Fruit fly (Drosophila melanogaster) whole organism, embryonic: ENCODE results near the gene pes.

Experiments used
- Abd-B ChIP-seq: fragments of 200-800 bp; sonication (Bioruptor generic); optimal IDR thresholded peaks from 2 replicates; lab custom pipeline; 2018; ENCODE audit warnings: missing biosample characterization, mild to moderate bottlenecking, missing genetic modification characterization, moderate library complexity
- B-H2 ChIP-seq: fragments of 200-800 bp; sonication (Bioruptor generic); optimal IDR thresholded peaks from 2 replicates; lab custom pipeline; 2018; ENCODE audit warnings: missing biosample characterization, mild to moderate bottlenecking, missing genetic modification characterization
- BEAF-32 ChIP-seq: fragments of 200-800 bp; sonication (Bioruptor generic); optimal IDR thresholded peaks from 3 replicates; lab custom pipeline; 2017; ENCODE audit warnings: missing biosample characterization, missing genetic modification characterization, mild to moderate bottlenecking, moderate library complexity, missing genetic modification reagents
- CG10274 ChIP-seq: fragments of 200-800 bp; sonication (Bioruptor generic); optimal IDR thresholded peaks from 3 replicates; lab custom pipeline; 2017; ENCODE audit warnings: missing biosample characterization, mild to moderate bottlenecking, missing genetic modification characterization
- CG12236 ChIP-seq: fragments of 200-800 bp; sonication (Bioruptor generic); optimal IDR thresholded peaks from 2 replicates; lab custom pipeline; 2016; ENCODE audit warnings: missing biosample characterization, missing genetic modification characterization
- CG15696 ChIP-seq: fragments of 200-800 bp; sonication (Bioruptor generic); optimal IDR thresholded peaks from 2 replicates; lab custom pipeline; 2019; ENCODE audit warnings: missing biosample characterization, mild to moderate bottlenecking, missing genetic modification characterization, moderate library complexity
- CG18262 ChIP-seq: fragments of 200-800 bp; optimal IDR thresholded peaks from 3 replicates; lab custom pipeline; 2019; ENCODE audit warnings: missing biosample characterization, mild to moderate bottlenecking, missing genetic modification characterization, moderate library complexity
- CG2202 ChIP-seq: fragments of 200-800 bp; sonication (Bioruptor generic); optimal IDR thresholded peaks from 2 replicates; lab custom pipeline; 2018; ENCODE audit warnings: missing biosample characterization, mild to moderate bottlenecking, missing genetic modification characterization
- CG2712 ChIP-seq: fragments of 200-800 bp; optimal IDR thresholded peaks from 3 replicates; lab custom pipeline; 2019; ENCODE audit warnings: missing biosample characterization, mild to moderate bottlenecking, missing genetic modification characterization, moderate library complexity
- CG2889 ChIP-seq: fragments of 200-800 bp; sonication (Bioruptor generic); IDR thresholded peaks from 3 replicates; pipeline ENCODE4 v1.3.6; 2022; ENCODE audit warnings: missing biosample characterization, missing genetic modification characterization
- CG3163 ChIP-seq: fragments of 200-800 bp; sonication (Bioruptor generic); optimal IDR thresholded peaks from 3 replicates; lab custom pipeline; 2016; ENCODE audit warnings: missing biosample characterization, missing genetic modification characterization
- CG33213 ChIP-seq: fragments of 200-800 bp; sonication (Bioruptor generic); optimal IDR thresholded peaks from 3 replicates; lab custom pipeline; 2016; ENCODE audit warnings: missing biosample characterization, missing genetic modification characterization
- CG4282 ChIP-seq: fragments of 200-800 bp; sonication (Bioruptor generic); optimal IDR thresholded peaks from 2 replicates; lab custom pipeline; 2016; ENCODE audit warnings: missing biosample characterization, missing genetic modification characterization
- CG4328 ChIP-seq: fragments of 200-800 bp; sonication (Bioruptor generic); optimal IDR thresholded peaks from 3 replicates; lab custom pipeline; 2017; ENCODE audit warnings: missing biosample characterization, missing genetic modification reagents, missing genetic modification characterization
- CG43689 ChIP-seq: fragments of 200-800 bp; sonication (Bioruptor generic); IDR thresholded peaks from 2 replicates; pipeline ENCODE4 v1.3.6; 2022; ENCODE audit warnings: missing biosample characterization, missing genetic modification characterization
- CG4730 ChIP-seq: fragments of 200-800 bp; sonication (Bioruptor generic); IDR thresholded peaks from 2 replicates; pipeline ENCODE4 v1.3.6; 2022; ENCODE audit warnings: missing biosample characterization, missing genetic modification characterization
- CG9797 ChIP-seq: fragments of 200-800 bp; sonication (Bioruptor generic); optimal IDR thresholded peaks from 3 replicates; lab custom pipeline; 2018; ENCODE audit warnings: missing biosample characterization, mild to moderate bottlenecking, missing genetic modification characterization
- CG9932 ChIP-seq: fragments of 200-800 bp; sonication (Bioruptor generic); IDR thresholded peaks from 2 replicates; pipeline ENCODE4 v1.3.6; 2022; ENCODE audit warnings: missing biosample characterization, missing genetic modification characterization
- Gsc ChIP-seq: fragments of 200-800 bp; sonication (Bioruptor generic); IDR thresholded peaks from 2 replicates; pipeline ENCODE4 v1.3.6; 2022; ENCODE audit warnings: missing biosample characterization, missing genetic modification characterization
- HLH4C ChIP-seq: fragments of 200-800 bp; sonication (Bioruptor generic); IDR thresholded peaks from 3 replicates; pipeline ENCODE4 v1.3.6; 2022; ENCODE audit warnings: missing biosample characterization, missing genetic modification characterization; ENCODE audit not compliant: partially characterized antibody
- HmgD ChIP-seq: fragments of 200-800 bp; sonication (Bioruptor generic); optimal IDR thresholded peaks from 3 replicates; lab custom pipeline; 2016; ENCODE audit warnings: missing biosample characterization, missing genetic modification characterization
- HmgZ ChIP-seq: fragments of 200-800 bp; sonication (Bioruptor generic); optimal IDR thresholded peaks from 2 replicates; lab custom pipeline; 2018; ENCODE audit warnings: missing biosample characterization, mild to moderate bottlenecking, missing genetic modification characterization
- Kr ChIP-seq: fragments of 200-800 bp; sonication (Bioruptor generic); optimal IDR thresholded peaks from 2 replicates; lab custom pipeline; 2017; ENCODE audit warnings: missing biosample characterization, mild to moderate bottlenecking, missing genetic modification characterization
- Lim3 ChIP-seq: fragments of 200-800 bp; sonication (Bioruptor generic); IDR thresholded peaks from 2 replicates; pipeline ENCODE4 v1.3.6; 2022; ENCODE audit warnings: missing biosample characterization, missing genetic modification characterization
- Oaz ChIP-seq: fragments of 200-800 bp; sonication (Bioruptor generic); IDR thresholded peaks from 2 replicates; pipeline ENCODE4 v1.3.6; 2022; ENCODE audit warnings: missing biosample characterization, missing genetic modification characterization
- Optix ChIP-seq: fragments of 200-800 bp; sonication (Bioruptor generic); IDR thresholded peaks from 3 replicates; pipeline ENCODE4 v1.3.6; 2022; ENCODE audit warnings: missing biosample characterization, missing genetic modification characterization
- Rfx ChIP-seq: fragments of 200-800 bp; sonication (Bioruptor generic); IDR thresholded peaks from 2 replicates; pipeline ENCODE4 v1.3.6; 2022; ENCODE audit warnings: missing biosample characterization, missing genetic modification characterization
- Vsx1 ChIP-seq: fragments of 200-800 bp; sonication (Bioruptor generic); optimal IDR thresholded peaks from 2 replicates; lab custom pipeline; 2017; ENCODE audit warnings: missing biosample characterization, mild to moderate bottlenecking, missing genetic modification characterization, missing genetic modification reagents
- ash1 ChIP-seq: fragments of 200-800 bp; sonication (Bioruptor generic); optimal IDR thresholded peaks from 2 replicates; lab custom pipeline; 2018; ENCODE audit warnings: missing biosample characterization, mild to moderate bottlenecking, missing genetic modification characterization
- dmrt11E ChIP-seq: fragments of 200-800 bp; sonication (Bioruptor generic); optimal IDR thresholded peaks from 3 replicates; lab custom pipeline; 2018; ENCODE audit warnings: missing biosample characterization, mild to moderate bottlenecking, missing genetic modification characterization, moderate library complexity
- dpn ChIP-seq, 2 experiments: fragments of 200-800 bp; sonication (Bioruptor generic); optimal IDR thresholded peaks; 3 replicates each; lab custom pipeline; 2016; ENCODE audit warnings: missing biosample characterization in 2 of 2, missing genetic modification characterization in 2 of 2
- fd64A ChIP-seq: fragments of 200-800 bp; sonication (Bioruptor generic); optimal IDR thresholded peaks from 3 replicates; lab custom pipeline; 2018; ENCODE audit warnings: missing biosample characterization, mild to moderate bottlenecking, missing genetic modification characterization
- gcm ChIP-seq: fragments of 200-800 bp; sonication (Bioruptor generic); optimal IDR thresholded peaks from 2 replicates; lab custom pipeline; 2019; ENCODE audit warnings: missing biosample characterization, mild to moderate bottlenecking, missing genetic modification characterization, moderate library complexity
- gfzf ChIP-seq: fragments of 200-800 bp; sonication (Bioruptor generic); optimal IDR thresholded peaks from 2 replicates; lab custom pipeline; 2016; ENCODE audit warnings: missing biosample characterization, mild to moderate bottlenecking, missing genetic modification characterization, moderate library complexity
- hbn ChIP-seq: fragments of 200-800 bp; sonication (Bioruptor generic); IDR thresholded peaks from 2 replicates; pipeline ENCODE4 v1.3.6; 2022; ENCODE audit warnings: missing biosample characterization, missing genetic modification characterization; ENCODE audit not compliant: partially characterized antibody
- hth ChIP-seq: fragments of >200 bp; optimal IDR thresholded peaks from 2 replicates; lab custom pipeline; 2017; ENCODE audit warnings: inconsistent platforms
- lov ChIP-seq, 2 experiments: fragments of 200-800 bp in 1 of 2; fragments of >200 bp in 1 of 2; sonication (Bioruptor generic) in 1 of 2; IDR thresholded peaks in 1 of 2; optimal IDR thresholded peaks in 1 of 2; 2 replicates in 1 of 2; 3 replicates in 1 of 2; pipeline versions ENCODE4 v1.3.6 to Lab custom; 2017 to 2022; ENCODE audit warnings: missing biosample characterization in 1 of 2, missing genetic modification characterization in 1 of 2
- pan ChIP-seq, 4 experiments: fragments of >200 bp in 3 of 4; fragments of 200-800 bp in 1 of 4; sonication (Bioruptor generic) in 1 of 4; optimal IDR thresholded peaks in 3 of 4; IDR thresholded peaks in 1 of 4; 2 replicates each; pipeline versions ENCODE4 v1.3.6 to Lab custom; 2017 to 2022; ENCODE audit warnings: missing biosample characterization in 2 of 4, missing genetic modification characterization in 2 of 4, mixed read lengths in 1 of 4
- pho ChIP-seq: fragments of 200-800 bp; sonication (Bioruptor generic); optimal IDR thresholded peaks from 2 replicates; lab custom pipeline; 2016; ENCODE audit warnings: missing biosample characterization, missing genetic modification characterization
- pita ChIP-seq: fragments of 200-800 bp; sonication (Bioruptor generic); optimal IDR thresholded peaks from 2 replicates; lab custom pipeline; 2017; ENCODE audit warnings: missing biosample characterization, mild to moderate bottlenecking, missing genetic modification characterization
- pnt ChIP-seq: fragments of 200-800 bp; sonication (Bioruptor generic); optimal IDR thresholded peaks from 3 replicates; lab custom pipeline; 2016; ENCODE audit warnings: missing biosample characterization, missing genetic modification characterization
- prd ChIP-seq, 3 experiments: fragments of >200 bp in 2 of 3; fragments of 200-800 bp in 1 of 3; sonication (Bioruptor generic) in 1 of 3; optimal IDR thresholded peaks in 2 of 3; IDR thresholded peaks in 1 of 3; 2 replicates in 2 of 3; 3 replicates in 1 of 3; pipeline versions ENCODE4 v1.3.6 to Lab custom; 2017 to 2022; ENCODE audit warnings: missing biosample characterization in 1 of 3, missing genetic modification characterization in 1 of 3
- repo ChIP-seq: fragments of 200-800 bp; sonication (Bioruptor generic); optimal IDR thresholded peaks from 2 replicates; lab custom pipeline; 2016; ENCODE audit warnings: missing biosample characterization, missing genetic modification characterization
- row ChIP-seq: fragments of 200-800 bp; sonication (Bioruptor generic); IDR thresholded peaks from 3 replicates; pipeline ENCODE4 v1.3.6; 2022; ENCODE audit warnings: missing biosample characterization, missing genetic modification characterization
- seq ChIP-seq: fragments of 200-800 bp; sonication (Bioruptor generic); IDR thresholded peaks from 2 replicates; pipeline ENCODE4 v1.3.6; 2022; ENCODE audit warnings: missing biosample characterization, missing genetic modification characterization
- tap ChIP-seq: fragments of 200-800 bp; optimal IDR thresholded peaks from 3 replicates; lab custom pipeline; 2019; ENCODE audit warnings: missing biosample characterization, mild to moderate bottlenecking, missing genetic modification characterization, moderate library complexity
- zen ChIP-seq: fragments of 200-800 bp; sonication (Bioruptor generic); optimal IDR thresholded peaks from 3 replicates; lab custom pipeline; 2018; ENCODE audit warnings: missing biosample characterization, mild to moderate bottlenecking, missing genetic modification characterization, moderate library complexity
- zf30C ChIP-seq: fragments of 200-800 bp; sonication (Bioruptor generic); optimal IDR thresholded peaks from 3 replicates; lab custom pipeline; 2018; ENCODE audit warnings: missing biosample characterization, mild to moderate bottlenecking, missing genetic modification characterization

pes gene

dm6 chr2L:8042645-8043281 is 48.8 kb upstream of the pes start, which contains the start of gene RpL36A (continued):
- TF ChIP-seq CG9797: peak; percentile 3
- TF ChIP-seq prd (optimal IDR thresholded peaks at IDR 0.05; lab: Kevin White, UChicago): no peak
- TF ChIP-seq prd (GFP tag; IDR thresholded peaks at IDR 0.05; lab: Robert Waterston, UW): no peak
- TF ChIP-seq lov (optimal IDR thresholded peaks at IDR 0.05; lab: Kevin White, UChicago): no peak
- peak; percentile 76; the same call in 2 of the 3 replicates for TF ChIP-seq lov (GFP tag; IDR thresholded peaks at IDR 0.05; lab: Robert Waterston, UW)
- TF ChIP-seq CG4730 (GFP tag; lab: Robert Waterston, UW): 0 out of 2 replicates have a peak, but pooled peaks have one; percentile 15
- TF ChIP-seq dpn (GFP tag; optimal IDR thresholded peaks at IDR 0.05; lab: Kevin White, UChicago): peak; percentile 18 to 60
- no peak for TF ChIP-seq CG43689 (GFP tag; lab: Robert Waterston, UW)
- TF ChIP-seq dmrt11E: peak; percentile 35
- no peak for TF ChIP-seq CG33213
- TF ChIP-seq CG10274 (GFP tag; lab: Kevin White, UChicago): no peak
- TF ChIP-seq fd64A (GFP tag; lab: Kevin White, UChicago): peak; percentile 69
- peak; percentile 48 for TF ChIP-seq CG12236 (GFP tag; lab: Kevin White, UChicago)
- no peak for TF ChIP-seq Kr (GFP tag; lab: Kevin White, UChicago)
- TF ChIP-seq CG2712 (tag; lab: Kevin White, UChicago): peak; percentile 57
- peak; percentile 54 for TF ChIP-seq pho (GFP tag; lab: Kevin White, UChicago)
- TF ChIP-seq ash1: no peak
- peak; percentile 60 for TF ChIP-seq CG4282 (GFP tag; lab: Kevin White, UChicago)
- TF ChIP-seq zen (tag; lab: Kevin White, UChicago): peak; percentile 8
- peak; percentile 54 for TF ChIP-seq gcm (GFP tag; lab: Kevin White, UChicago)
- no peak for TF ChIP-seq pan (optimal IDR thresholded peaks at IDR 0.05; lab: Kevin White, UChicago)
- peak in 1 of 2 experiments; percentile 56 for TF ChIP-seq pan (GFP tag; optimal IDR thresholded peaks at IDR 0.05 in 1 of 2, IDR thresholded peaks at IDR 0.05 in 1 of 2)
- TF ChIP-seq B-H2 (GFP tag; lab: Kevin White, UChicago): peak; percentile 81
- TF ChIP-seq CG4328 (GFP tag; lab: Kevin White, UChicago): peak; percentile 55
- TF ChIP-seq CG18262 (tag; lab: Kevin White, UChicago): no peak
- TF ChIP-seq Gsc: no peak
- no peak for TF ChIP-seq CG2889 (GFP tag; lab: Robert Waterston, UW)
- TF ChIP-seq row (GFP tag; lab: Robert Waterston, UW): peak; percentile 74
- TF ChIP-seq CG2202 (tag; lab: Kevin White, UChicago): peak; percentile 36
- TF ChIP-seq tap (tag; lab: Kevin White, UChicago): no peak
- no peak for TF ChIP-seq Vsx1
- peak; percentile 70 for TF ChIP-seq HmgZ (tag; lab: Kevin White, UChicago)
- TF ChIP-seq repo: no peak
- peak; percentile 50; the same call in 1 of the 2 replicates for TF ChIP-seq seq (GFP tag; lab: Robert Waterston, UW)
- peak; percentile 75 for TF ChIP-seq CG9932 (GFP tag; lab: Robert Waterston, UW)
- no peak for TF ChIP-seq Abd-B (GFP tag; lab: Kevin White, UChicago)
- TF ChIP-seq HLH4C (GFP tag; lab: Robert Waterston, UW): peak; percentile 54
- no peak for TF ChIP-seq hth (lab: Kevin White, UChicago)
- no peak for TF ChIP-seq pita (GFP tag; lab: Kevin White, UChicago)
- peak; percentile 34 for TF ChIP-seq CG3163 (GFP tag; lab: Kevin White, UChicago)
- peak; percentile 92 for TF ChIP-seq BEAF-32
- TF ChIP-seq zf30C (GFP tag; lab: Kevin White, UChicago): no peak
- TF ChIP-seq CG15696 (tag; lab: Kevin White, UChicago): no peak
- no peak for TF ChIP-seq pnt (GFP tag; lab: Kevin White, UChicago)
- peak; percentile 69 for TF ChIP-seq HmgD (GFP tag; lab: Kevin White, UChicago)
- TF ChIP-seq Optix (GFP tag; lab: Robert Waterston, UW): 0 out of 3 replicates have a peak, but pooled peaks have one; percentile 40
- TF ChIP-seq Lim3 (GFP tag; lab: Robert Waterston, UW): no peak
- TF ChIP-seq hbn: peak; percentile 74
- peak; percentile 81 for TF ChIP-seq Rfx (GFP tag; lab: Robert Waterston, UW)
- no peak for TF ChIP-seq Oaz (GFP tag; lab: Robert Waterston, UW)
- no peak for TF ChIP-seq gfzf (GFP tag; lab: Kevin White, UChicago)
